Worm (Caenorhabditis elegans) whole organism, L3 larva: Measurements from ENCODE around the gene nhr-58.

Experiments
- aly-2 ChIP-seq: fragments of 150-350 bp; optimal IDR thresholded peaks from 2 replicates; lab custom pipeline; 2014; ENCODE audit warnings: missing biosample characterization, missing genetic modification characterization
- elt-1 ChIP-seq: fragments of 150-350 bp; optimal IDR thresholded peaks from 2 replicates; lab custom pipeline; 2014; ENCODE audit warnings: missing biosample characterization, missing genetic modification characterization
- sea-2 ChIP-seq: fragments of 150-350 bp; sonication (generic microtip); optimal IDR thresholded peaks from 4 replicates; lab custom pipeline; 2014; ENCODE audit warnings: missing biosample characterization, missing genetic modification reagents, missing genetic modification characterization
- skn-1 ChIP-seq: fragments of 150-350 bp; optimal IDR thresholded peaks from 2 replicates; lab custom pipeline; 2014; ENCODE audit warnings: missing biosample characterization, missing genetic modification characterization

ce11 chrV:501230-501629 lies 30.8 kb upstream of the nhr-58 start, which contains the start of gene str-256:
- TF ChIP-seq elt-1 (tag; lab: Kevin White, UChicago) (no peak), aly-2 (no peak), sea-2 (no peak), skn-1 (tag; lab: Kevin White, UChicago) (no peak)
